Worm (Caenorhabditis elegans) whole organism, young adult: ENCODE measurements around the gene F58F9.4.

Experiments used
- B0035.1 ChIP-seq: sonication (generic microtip); optimal IDR thresholded peaks from 2 replicates; lab custom pipeline; 2016; ENCODE audit warnings: missing genetic modification characterization, mild to moderate bottlenecking, missing compliant biosample characterization, missing genotype, missing genetic modification reagents
- F10E7.11 ChIP-seq: sonication (generic microtip); optimal IDR thresholded peaks from 2 replicates; lab custom pipeline; 2017; ENCODE audit warnings: mild to moderate bottlenecking, missing genetic modification characterization, moderate library complexity, missing compliant biosample characterization
- F22D6.2 ChIP-seq: sonication (generic microtip); optimal IDR thresholded peaks from 2 replicates; lab custom pipeline; 2016; ENCODE audit warnings: mild to moderate bottlenecking, missing genetic modification characterization, missing compliant biosample characterization
- F49E8.2 ChIP-seq: sonication (generic microtip); optimal IDR thresholded peaks from 3 replicates; lab custom pipeline; 2017; ENCODE audit warnings: missing genetic modification characterization, mild to moderate bottlenecking, missing compliant biosample characterization, antibody characterized with exemption, moderate library complexity; ENCODE audit not compliant: insufficient read depth
- F57C9.4 ChIP-seq: sonication (generic microtip); optimal IDR thresholded peaks from 2 replicates; lab custom pipeline; 2017; ENCODE audit warnings: mild to moderate bottlenecking, missing genetic modification characterization, missing compliant biosample characterization
- T26A5.8 ChIP-seq: sonication (generic microtip); optimal IDR thresholded peaks from 2 replicates; lab custom pipeline; 2016; ENCODE audit warnings: missing genetic modification characterization, missing compliant biosample characterization
- Y53F4B.3 ChIP-seq: fragments of 200-800 bp; sonication (Bioruptor generic); IDR thresholded peaks from 2 replicates; pipeline ENCODE4 v1.3.6; 2022; ENCODE audit warnings: missing genetic modification reagents, missing genetic modification characterization, missing compliant biosample characterization
- Y53G8AR.9 ChIP-seq: fragments of 200-800 bp; sonication (Bioruptor generic); conservative IDR thresholded peaks from 2 replicates; pipeline ENCODE4 v1.3.6; 2022; ENCODE audit warnings: missing genetic modification reagents, missing genetic modification characterization, missing compliant biosample characterization
- Y67H2A.10 ChIP-seq: fragments of 200-800 bp; sonication (Bioruptor generic); conservative IDR thresholded peaks from 2 replicates; pipeline ENCODE4 v1.3.6; 2022; ENCODE audit warnings: missing genetic modification reagents, missing genetic modification characterization, missing compliant biosample characterization
- Y79H2A.3 ChIP-seq: fragments of 200-800 bp; sonication (Bioruptor generic); conservative IDR thresholded peaks from 2 replicates; pipeline ENCODE4 v1.3.6; 2022; ENCODE audit warnings: missing genetic modification reagents, missing genetic modification characterization, missing compliant biosample characterization
- Y95B8A.8 ChIP-seq: fragments of 200-800 bp; sonication (Bioruptor generic); IDR thresholded peaks from 2 replicates; pipeline ENCODE4 v1.3.6; 2022; ENCODE audit warnings: missing genetic modification reagents, missing genetic modification characterization, missing compliant biosample characterization
- ZK185.1 ChIP-seq: sonication (generic microtip); optimal IDR thresholded peaks from 2 replicates; lab custom pipeline; 2016; ENCODE audit warnings: mild to moderate bottlenecking, missing genetic modification characterization, missing compliant biosample characterization; ENCODE audit not compliant: poor library complexity, severe bottlenecking
- atf-7 ChIP-seq: sonication (generic microtip); optimal IDR thresholded peaks from 2 replicates; lab custom pipeline; 2017; ENCODE audit warnings: mild to moderate bottlenecking, missing genetic modification characterization, missing compliant biosample characterization
- attf-3 ChIP-seq: fragments of 200-800 bp; sonication (Bioruptor generic); conservative IDR thresholded peaks from 2 replicates; pipeline ENCODE4 v1.3.6; 2022; ENCODE audit warnings: missing genetic modification reagents, missing genetic modification characterization, missing compliant biosample characterization
- bed-2 ChIP-seq: fragments of 200-800 bp; sonication (Bioruptor generic); IDR thresholded peaks from 2 replicates; pipeline ENCODE4 v1.3.6; 2022; ENCODE audit warnings: missing genetic modification reagents, missing genetic modification characterization, missing compliant biosample characterization
- ccch-3 ChIP-seq: fragments of 200-800 bp; sonication (Bioruptor generic); optimal IDR thresholded peaks from 2 replicates; lab custom pipeline; 2018; ENCODE audit warnings: mild to moderate bottlenecking, missing genetic modification characterization, missing compliant biosample characterization
- ceh-91 ChIP-seq: fragments of 200-800 bp; sonication (Bioruptor generic); IDR thresholded peaks from 2 replicates; pipeline ENCODE4 v1.3.6; 2022; ENCODE audit warnings: missing genetic modification reagents, missing genetic modification characterization, missing compliant biosample characterization
- dpff-1 ChIP-seq: sonication (generic microtip); optimal IDR thresholded peaks from 2 replicates; lab custom pipeline; 2017; ENCODE audit warnings: mild to moderate bottlenecking, missing genetic modification characterization, missing compliant biosample characterization
- egl-18 ChIP-seq: fragments of 200-800 bp; sonication (Bioruptor generic); IDR thresholded peaks from 2 replicates; pipeline ENCODE4 v1.3.6; 2022; ENCODE audit warnings: missing genetic modification reagents, missing genetic modification characterization, missing compliant biosample characterization
- ekl-4 ChIP-seq: fragments of 200-800 bp; sonication (Bioruptor generic); IDR thresholded peaks from 2 replicates; pipeline ENCODE4 v1.3.6; 2022; ENCODE audit warnings: missing genetic modification reagents, missing genetic modification characterization, missing compliant biosample characterization
- gei-17 ChIP-seq: fragments of 200-800 bp; sonication (Bioruptor generic); optimal IDR thresholded peaks from 2 replicates; lab custom pipeline; 2018; ENCODE audit warnings: mild to moderate bottlenecking, missing genetic modification characterization, missing compliant biosample characterization
- hlh-12 ChIP-seq: sonication (generic microtip); optimal IDR thresholded peaks from 2 replicates; lab custom pipeline; 2016; ENCODE audit warnings: missing genetic modification characterization, missing compliant biosample characterization
- hlh-26 ChIP-seq: fragments of 200-800 bp; sonication (Bioruptor generic); conservative IDR thresholded peaks from 2 replicates; pipeline ENCODE4 v1.3.6; 2022; ENCODE audit warnings: missing genetic modification reagents, missing genetic modification characterization, missing compliant biosample characterization
- hmg-1.2 ChIP-seq: fragments of 200-800 bp; sonication (Bioruptor generic); IDR thresholded peaks from 2 replicates; pipeline ENCODE4 v1.3.6; 2022; ENCODE audit warnings: missing genetic modification reagents, missing genetic modification characterization, missing compliant biosample characterization
- hmg-20 ChIP-seq: fragments of 200-800 bp; sonication (Bioruptor generic); IDR thresholded peaks from 2 replicates; pipeline ENCODE4 v1.3.6; 2022; ENCODE audit warnings: missing genetic modification reagents, missing genetic modification characterization, missing compliant biosample characterization
- hsf-1 ChIP-seq: fragments of 200-800 bp; sonication (Bioruptor generic); IDR thresholded peaks from 2 replicates; pipeline ENCODE4 v1.3.6; 2022; ENCODE audit warnings: missing genetic modification reagents, missing genetic modification characterization, missing compliant biosample characterization
- lir-1 ChIP-seq: fragments of 200-800 bp; sonication (Bioruptor generic); conservative IDR thresholded peaks from 2 replicates; pipeline ENCODE4 v1.3.6; 2022; ENCODE audit warnings: missing genetic modification reagents, missing genetic modification characterization, missing compliant biosample characterization
- lsy-27 ChIP-seq: sonication (generic microtip); optimal IDR thresholded peaks from 2 replicates; lab custom pipeline; 2017; ENCODE audit warnings: missing genetic modification characterization, mild to moderate bottlenecking, missing compliant biosample characterization, antibody characterized with exemption, missing genotype, borderline replicate concordance; ENCODE audit not compliant: insufficient read depth
- madf-10 ChIP-seq: sonication (generic microtip); optimal IDR thresholded peaks from 2 replicates; lab custom pipeline; 2016; ENCODE audit warnings: mild to moderate bottlenecking, missing genetic modification characterization, missing compliant biosample characterization
- madf-3 ChIP-seq: fragments of 200-800 bp; sonication (Bioruptor generic); IDR thresholded peaks from 2 replicates; pipeline ENCODE4 v1.3.6; 2022; ENCODE audit warnings: missing genetic modification reagents, missing genetic modification characterization, missing compliant biosample characterization
- madf-6 ChIP-seq: fragments of 200-800 bp; sonication (Bioruptor generic); IDR thresholded peaks from 2 replicates; pipeline ENCODE4 v1.3.6; 2022; ENCODE audit warnings: missing genetic modification reagents, missing genetic modification characterization, missing compliant biosample characterization
- madf-8 ChIP-seq: fragments of 200-800 bp; sonication (Bioruptor generic); conservative IDR thresholded peaks from 2 replicates; pipeline ENCODE4 v1.3.6; 2022; ENCODE audit warnings: missing genetic modification reagents, missing genetic modification characterization, missing compliant biosample characterization
- nfya-2 ChIP-seq: fragments of 200-800 bp; sonication (Bioruptor generic); IDR thresholded peaks from 2 replicates; pipeline ENCODE4 v1.3.6; 2022; ENCODE audit warnings: missing genetic modification reagents, missing genetic modification characterization, missing compliant biosample characterization
- nfyb-1 ChIP-seq: fragments of 200-800 bp; sonication (Bioruptor generic); IDR thresholded peaks from 2 replicates; pipeline ENCODE4 v1.3.6; 2022; ENCODE audit warnings: missing genetic modification reagents, missing genetic modification characterization, missing compliant biosample characterization
- nhr-179 ChIP-seq: sonication (generic microtip); optimal IDR thresholded peaks from 2 replicates; lab custom pipeline; 2016; ENCODE audit warnings: mild to moderate bottlenecking, missing genetic modification characterization, missing compliant biosample characterization
- nhr-27 ChIP-seq: fragments of 200-800 bp; sonication (Bioruptor generic); optimal IDR thresholded peaks from 2 replicates; lab custom pipeline; 2018; ENCODE audit warnings: mild to moderate bottlenecking, missing genetic modification characterization, moderate library complexity, missing compliant biosample characterization
- pbrm-1 ChIP-seq: fragments of 200-800 bp; sonication (Bioruptor generic); IDR thresholded peaks from 2 replicates; pipeline ENCODE4 v1.3.6; 2022; ENCODE audit warnings: missing genetic modification reagents, missing genetic modification characterization, missing compliant biosample characterization
- repo-1 ChIP-seq: sonication (generic microtip); optimal IDR thresholded peaks from 2 replicates; lab custom pipeline; 2017; ENCODE audit warnings: mild to moderate bottlenecking, missing genetic modification characterization, missing compliant biosample characterization
- sdz-38 ChIP-seq: sonication (generic microtip); optimal IDR thresholded peaks from 2 replicates; lab custom pipeline; 2016; ENCODE audit warnings: missing genotype, missing genetic modification characterization, missing compliant biosample characterization
- snpc-1.3 ChIP-seq: sonication (generic microtip); optimal IDR thresholded peaks from 2 replicates; lab custom pipeline; 2017; ENCODE audit warnings: missing genetic modification characterization, mild to moderate bottlenecking, missing compliant biosample characterization, antibody characterized with exemption, moderate library complexity, missing genotype, missing genetic modification reagents; ENCODE audit not compliant: insufficient read depth
- snpc-3.4 ChIP-seq: sonication (generic microtip); optimal IDR thresholded peaks from 2 replicates; lab custom pipeline; 2017; ENCODE audit warnings: missing genetic modification characterization, mild to moderate bottlenecking, missing compliant biosample characterization, antibody characterized with exemption, moderate library complexity, missing genotype, missing genetic modification reagents
- snpc-4 ChIP-seq, 5 experiments: fragments of 150-350 bp in 1 of 5; sonication (generic microtip) in 4 of 5; optimal IDR thresholded peaks; 2 replicates each; lab custom pipeline; 2014 to 2018; ENCODE audit warnings: missing genetic modification characterization in 5 of 5, missing biosample characterization in 3 of 5, antibody characterized with exemption in 2 of 5, mild to moderate bottlenecking in 2 of 5, missing compliant biosample characterization in 2 of 5, missing genotype in 2 of 5, moderate library complexity in 2 of 5, missing genetic modification reagents in 1 of 5
- xnd-1 ChIP-seq: sonication (generic microtip); optimal IDR thresholded peaks from 2 replicates; lab custom pipeline; 2016; ENCODE audit warnings: missing genotype, missing genetic modification reagents, missing genetic modification characterization, missing compliant biosample characterization
- zfh-2 ChIP-seq: fragments of 200-800 bp; sonication (Bioruptor generic); conservative IDR thresholded peaks from 2 replicates; pipeline ENCODE4 v1.3.6; 2022; ENCODE audit warnings: missing genetic modification reagents, missing genetic modification characterization, missing compliant biosample characterization
- ztf-28 ChIP-seq: fragments of 200-800 bp; sonication (Bioruptor generic); IDR thresholded peaks from 2 replicates; pipeline ENCODE4 v1.3.6; 2022; ENCODE audit warnings: missing genetic modification reagents, missing genetic modification characterization, missing compliant biosample characterization
- ztf-6 ChIP-seq: fragments of 200-800 bp; sonication (Bioruptor generic); IDR thresholded peaks from 2 replicates; pipeline ENCODE4 v1.3.6; 2022; ENCODE audit warnings: missing genetic modification reagents, missing genetic modification characterization, missing compliant biosample characterization

Gene F58F9.4

ce11 chrIV:6206294-6206776 lies 24.5 kb upstream of the F58F9.4 start, which contains the start of gene C49A9.10 (continued):
- TF ChIP-seq madf-3 (GFP tag; lab: Robert Waterston, UW), result peak; percentile 68; the same call in 1 of the 2 replicates
- no peak for TF ChIP-seq Y53F4B.3
- no peak for TF ChIP-seq Y79H2A.3 (GFP tag; lab: Robert Waterston, UW)
- TF ChIP-seq attf-3 (GFP tag; lab: Robert Waterston, UW), result peak; percentile 51; the same call in 1 of the 2 replicates
- TF ChIP-seq ekl-4 (GFP tag; lab: Robert Waterston, UW), result peak; percentile 58; the same call in 1 of the 2 replicates
- TF ChIP-seq ZK185.1 (tag; lab: Kevin White, UChicago), result peak; percentile 97
- no peak for TF ChIP-seq nhr-179
- TF ChIP-seq hsf-1 (GFP tag; lab: Robert Waterston, UW), result 0 out of 2 replicates have a peak, but pooled peaks have one; percentile 34
- no peak for TF ChIP-seq hlh-12 (tag; lab: Kevin White, UChicago)
- TF ChIP-seq F49E8.2 (tag; lab: Kevin White, UChicago), result peak; percentile 48
- TF ChIP-seq bed-2 (GFP tag; lab: Robert Waterston, UW), result peak; percentile 83
- TF ChIP-seq B0035.1 (tag; lab: Kevin White, UChicago), result peak; percentile 27
- no peak for TF ChIP-seq sdz-38
- TF ChIP-seq hmg-1.2 (GFP tag; lab: Robert Waterston, UW), result peak; percentile 29; the same call in 1 of the 2 replicates
- TF ChIP-seq atf-7 (tag; lab: Kevin White, UChicago), result peak; percentile 53
- TF ChIP-seq madf-6 (GFP tag; lab: Robert Waterston, UW), result no peak; the same call in 1 of the 2 replicates
- peak; percentile 79 for TF ChIP-seq F22D6.2 (tag; lab: Kevin White, UChicago)
- TF ChIP-seq ccch-3 (GFP tag; lab: Kevin White, UChicago), result no peak
- no peak for TF ChIP-seq zfh-2 (GFP tag; lab: Robert Waterston, UW)
- peak; percentile 49 for TF ChIP-seq F10E7.11 (tag; lab: Kevin White, UChicago)
- no peak for TF ChIP-seq egl-18 (GFP tag; lab: Robert Waterston, UW)
- TF ChIP-seq xnd-1 (tag; lab: Kevin White, UChicago), result peak; percentile 35
- TF ChIP-seq snpc-1.3 (tag; lab: Kevin White, UChicago), result no peak
- peak; percentile 60; the same call in 1 of the 2 replicates for TF ChIP-seq pbrm-1 (GFP tag; lab: Robert Waterston, UW)
- TF ChIP-seq dpff-1 (tag; lab: Kevin White, UChicago), result no peak
- no peak for TF ChIP-seq lsy-27
- no peak for TF ChIP-seq repo-1 (tag; lab: Kevin White, UChicago)
- TF ChIP-seq madf-8 (GFP tag; lab: Robert Waterston, UW), result peak; percentile 31; the same call in 1 of the 2 replicates
- TF ChIP-seq Y67H2A.10 (GFP tag; lab: Robert Waterston, UW), result no peak
- no peak for TF ChIP-seq nhr-27 (tag; lab: Kevin White, UChicago)
- TF ChIP-seq Y53G8AR.9 (GFP tag; lab: Robert Waterston, UW), result 0 out of 2 replicates have a peak, but pooled peaks have one; percentile 49
- TF ChIP-seq hlh-26 (GFP tag; lab: Robert Waterston, UW), result no peak
- peak; percentile 54 for TF ChIP-seq madf-10 (tag; lab: Kevin White, UChicago)
- peak; percentile 43; the same call in 1 of the 2 replicates for TF ChIP-seq nfyb-1
- no peak for TF ChIP-seq nfya-2 (GFP tag; lab: Robert Waterston, UW)
- no peak for TF ChIP-seq Y95B8A.8 (GFP tag; lab: Robert Waterston, UW)
- peak; percentile 72 for TF ChIP-seq lir-1 (GFP tag; lab: Robert Waterston, UW)
- no peak for TF ChIP-seq T26A5.8
- peak; percentile 83 for TF ChIP-seq ztf-28 (GFP tag; lab: Robert Waterston, UW)
- TF ChIP-seq F57C9.4, result peak; percentile 48
- peak; percentile 65 for TF ChIP-seq hmg-20 (GFP tag; lab: Robert Waterston, UW)
- TF ChIP-seq ztf-6 (GFP tag; lab: Robert Waterston, UW), result no peak
- peak; percentile 81 for TF ChIP-seq snpc-4 (GFP tag; optimal IDR thresholded peaks at IDR 0.05; lab: Kevin White, UChicago)
- TF ChIP-seq snpc-4 (tag; optimal IDR thresholded peaks at IDR 0.05; lab: Kevin White, UChicago), result peak; percentile 54 to 92 (median 88)
- TF ChIP-seq ceh-91 (GFP tag; lab: Robert Waterston, UW), result 0 out of 2 replicates have a peak, but pooled peaks have one; percentile 37
- TF ChIP-seq gei-17 (GFP tag; lab: Kevin White, UChicago), result no peak
- TF ChIP-seq snpc-3.4 (tag; lab: Kevin White, UChicago), result no peak
